Worm (Caenorhabditis elegans): ENCODE data around the gene ZK593.3.

ZK593.3 gene

DNA sequence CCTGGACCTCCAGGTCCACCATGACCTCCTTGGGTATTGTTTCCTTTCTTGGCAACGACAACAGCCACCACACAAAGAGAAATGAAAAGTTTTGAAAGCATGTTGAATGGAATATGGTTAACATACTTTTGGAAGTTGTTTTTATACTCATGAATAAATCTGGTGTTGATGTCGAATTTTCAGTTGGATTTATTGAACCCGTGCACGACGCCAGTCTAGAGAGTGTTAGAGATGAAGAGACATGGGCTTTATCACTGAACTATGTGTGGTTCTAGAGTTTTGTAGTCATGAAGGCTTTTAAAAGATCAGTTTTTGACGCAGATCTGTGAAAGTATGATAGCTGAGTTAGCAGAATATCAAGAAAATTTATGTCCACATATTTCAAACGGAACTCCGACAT is 21.2 kb upstream of the ZK593.3 start, which contains the start of gene srlf-14:
Gene srlf-14 (minus strand): TSS at position 101 of the 400 bp plus-strand sequence.
- TF ChIP-seq lin-39 (tag; optimal IDR thresholded peaks at IDR 0.05) (no peak), irx-1 (tag; optimal IDR thresholded peaks at IDR 0.05) (no peak)

DNA sequence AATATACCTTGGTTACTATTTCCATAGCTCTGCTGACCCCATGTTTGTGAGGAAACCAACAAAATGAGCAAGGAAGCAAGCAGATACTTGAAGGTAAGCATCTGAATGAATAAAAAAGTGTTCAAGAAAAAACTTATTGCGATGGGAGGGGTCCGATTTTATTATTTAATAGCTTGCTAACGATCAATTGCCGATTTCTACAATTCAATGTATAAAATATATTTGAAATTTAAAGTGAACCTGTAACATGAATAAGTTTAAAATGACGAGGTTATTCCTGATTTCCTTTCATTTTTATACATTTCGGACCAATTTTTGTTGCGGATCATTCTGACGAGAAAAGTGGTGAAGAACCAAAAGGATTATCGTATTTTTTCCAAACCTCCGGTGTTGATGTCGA is 19.0 kb upstream of the ZK593.3 start, which contains the start of gene srlf-13:
Gene srlf-13 (minus strand): TSS at position 101 of the 400 bp plus-strand sequence.
- TF ChIP-seq nhr-90 (tag; optimal IDR thresholded peaks at IDR 0.05; ENCODE audit: poor library complexity) (no peak), swsn-7 (tag; optimal IDR thresholded peaks at IDR 0.05) (no peak), fkh-10 (GFP tag; optimal IDR thresholded peaks at IDR 0.05) (no peak), efl-3 (GFP tag; optimal IDR thresholded peaks at IDR 0.05) (no peak), ceh-82 (tag; optimal IDR thresholded peaks at IDR 0.05) (no peak), tbx-2 (tag; optimal IDR thresholded peaks at IDR 0.05) (no peak), isw-1 (GFP tag; IDR thresholded peaks at IDR 0.05) (no peak), unc-86 (tag; optimal IDR thresholded peaks at IDR 0.05) (no peak), zip-4 (GFP tag; optimal IDR thresholded peaks at IDR 0.05) (no peak), pag-3 (tag; optimal IDR thresholded peaks at IDR 0.05; ENCODE audit: borderline replicate concordance, insufficient read depth) (no peak), xbp-1 (tag; optimal IDR thresholded peaks at IDR 0.05) (no peak), fkh-8 (tag; optimal IDR thresholded peaks at IDR 0.05) (no peak), unc-98 (GFP tag; IDR thresholded peaks at IDR 0.05) (no peak)

ce11 chrIV:10898160-10898559 is 17.3 kb upstream of the ZK593.3 start:
- TF ChIP-seq tlp-1 (tag; optimal IDR thresholded peaks at IDR 0.05) (no peak), xbp-1 (tag; optimal IDR thresholded peaks at IDR 0.05) (no peak), dsc-1 (tag; optimal IDR thresholded peaks at IDR 0.05) (no peak), blmp-1 (tag; optimal IDR thresholded peaks at IDR 0.05) (no peak), ceh-82 (tag; optimal IDR thresholded peaks at IDR 0.05) (no peak)

DNA sequence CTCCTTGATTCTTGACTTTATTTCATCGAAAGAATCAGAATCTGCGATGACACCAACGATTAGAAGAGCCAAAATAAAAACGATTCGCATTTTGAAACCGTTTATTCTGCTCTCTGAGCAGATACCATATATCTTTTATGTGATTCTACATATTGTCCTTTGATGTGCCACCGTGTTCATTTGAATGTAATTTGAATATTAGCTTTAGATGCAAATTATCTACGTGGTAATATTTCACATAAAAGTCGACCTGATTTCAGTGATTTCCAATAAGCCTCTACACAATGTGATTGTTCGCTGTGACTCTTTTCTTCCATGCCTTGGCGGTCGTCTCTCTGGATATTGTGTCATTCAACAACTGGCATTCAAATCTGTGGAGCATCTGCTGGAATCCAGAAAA is 16.4 kb upstream of the ZK593.3 start, which contains the start of the genes F13E9.9 and F13E9.19:
Gene F13E9.9 (minus strand): TSS at position 101 of the 400 bp plus-strand sequence.
Gene F13E9.19 (plus strand): TSS at position 316 of the 400 bp plus-strand sequence.
- no peak for TF ChIP-seq tlp-1 (tag; optimal IDR thresholded peaks at IDR 0.05)
- no peak for TF ChIP-seq C16A3.4 (tag; optimal IDR thresholded peaks at IDR 0.05)
- no peak for TF ChIP-seq nhr-12 (tag; optimal IDR thresholded peaks at IDR 0.05)
- no peak for TF ChIP-seq mef-2 (tag; optimal IDR thresholded peaks at IDR 0.05)
- no peak for TF ChIP-seq ceh-63 (GFP tag; optimal IDR thresholded peaks at IDR 0.05)
- no peak for TF ChIP-seq unc-98 (GFP tag; IDR thresholded peaks at IDR 0.05)
- no peak for TF ChIP-seq Y116A8C.19 (tag; optimal IDR thresholded peaks at IDR 0.05; ENCODE audit: borderline replicate concordance)
- TF ChIP-seq nhr-19 (GFP tag; conservative IDR thresholded peaks at IDR 0.05) = no peak

- no peak for TF ChIP-seq dpl-1 (GFP tag; optimal IDR thresholded peaks at IDR 0.05)
- no peak for TF ChIP-seq tlp-1 (tag; optimal IDR thresholded peaks at IDR 0.05)
These were observed 15.4 kb upstream of the ZK593.3 start, which contains the start of gene srlf-30 for ce11 chrIV:10900083-10900482. Gene srlf-30, plus strand, starts transcription at chrIV:10900383.

DNA sequence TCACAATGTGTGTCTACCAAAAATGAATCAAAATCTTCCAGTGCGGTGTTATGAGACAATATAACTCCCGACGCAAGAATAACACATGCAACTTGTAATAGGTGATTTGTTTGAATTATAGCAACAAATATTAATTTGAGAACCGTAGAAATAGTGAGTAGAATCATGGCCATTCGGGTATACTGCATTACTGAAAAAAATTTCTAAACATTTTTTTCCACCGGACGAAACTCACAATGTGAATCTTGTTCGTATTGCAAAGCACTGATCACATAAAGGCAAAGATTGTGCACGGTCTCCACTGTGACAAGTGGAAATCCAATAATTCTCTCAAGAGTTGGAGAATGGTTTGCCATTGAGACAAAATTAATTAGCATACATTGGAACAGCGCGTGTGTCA is 13.0 kb upstream of the ZK593.3 start:
- TF ChIP-seq unc-86 (tag; optimal IDR thresholded peaks at IDR 0.05) (no peak), ceh-63 (GFP tag; optimal IDR thresholded peaks at IDR 0.05) (no peak), hpl-2 (GFP tag; optimal IDR thresholded peaks at IDR 0.05) (no peak), C04F5.9 (tag; optimal IDR thresholded peaks at IDR 0.05) (no peak), ets-5 (GFP tag; IDR thresholded peaks at IDR 0.05) (no peak), ceh-8 (GFP tag; optimal IDR thresholded peaks at IDR 0.05) (no peak), pqm-1 (tag; optimal IDR thresholded peaks at IDR 0.05) (no peak), lin-13 (GFP tag; optimal IDR thresholded peaks at IDR 0.05) (no peak), fkh-4 (tag; optimal IDR thresholded peaks at IDR 0.05; ENCODE audit: borderline replicate concordance) (no peak), lsy-2 (tag; optimal IDR thresholded peaks at IDR 0.05) (no peak), C16A3.4 (tag; optimal IDR thresholded peaks at IDR 0.05) (no peak), nhr-19 (GFP tag; conservative IDR thresholded peaks at IDR 0.05) (no peak), vab-15 (tag; optimal IDR thresholded peaks at IDR 0.05) (no peak), ceh-82 (tag; optimal IDR thresholded peaks at IDR 0.05) (no peak), fos-1 (tag; optimal IDR thresholded peaks at IDR 0.05) (no peak), jun-1 (tag; optimal IDR thresholded peaks at IDR 0.05) (no peak), ces-1 (GFP tag; optimal IDR thresholded peaks at IDR 0.05) (no peak)
